Worm (Caenorhabditis elegans): ENCODE results near the gene F59F3.6.

DNA sequence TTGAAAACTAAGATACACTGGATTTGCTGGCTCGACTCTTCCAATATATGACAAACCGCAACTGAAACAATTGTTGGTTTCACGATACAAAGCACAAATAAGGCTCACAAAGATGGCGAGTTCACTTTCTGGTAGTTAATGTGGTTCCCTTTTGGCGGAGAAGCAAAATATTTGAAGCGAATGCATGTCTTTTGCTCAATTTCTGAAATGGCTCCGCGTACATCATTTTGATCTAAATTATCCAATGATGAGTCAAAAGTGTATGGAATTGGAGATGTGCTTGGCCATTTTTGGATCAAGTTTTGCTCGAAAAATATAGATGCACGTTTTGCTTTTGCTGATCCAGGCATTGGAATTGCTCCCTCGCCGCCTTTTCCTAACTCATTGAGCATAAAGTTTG is 37.4 kb downstream of the F59F3.6 start:
- TF ChIP-seq elt-1 (tag; optimal IDR thresholded peaks at IDR 0.05) (no peak), nhr-11 (tag; optimal IDR thresholded peaks at IDR 0.05) (no peak), elt-2 (tag; optimal IDR thresholded peaks at IDR 0.05) (no peak), nhr-12 (tag; optimal IDR thresholded peaks at IDR 0.05) (no peak), pqm-1 (tag; optimal IDR thresholded peaks at IDR 0.05) (no peak), ztf-11 (tag; optimal IDR thresholded peaks at IDR 0.05) (no peak), lin-39 (tag; optimal IDR thresholded peaks at IDR 0.05) (no peak), nhr-76 (tag; optimal IDR thresholded peaks at IDR 0.05) (no peak), nhr-77 (tag; optimal IDR thresholded peaks at IDR 0.05) (no peak), fos-1 (tag; optimal IDR thresholded peaks at IDR 0.05) (no peak), nhr-237 (tag; optimal IDR thresholded peaks at IDR 0.05) (no peak), unc-62 (GFP tag; optimal IDR thresholded peaks at IDR 0.05) (no peak), pha-4 (tag; optimal IDR thresholded peaks at IDR 0.05) (no peak)

Data from whole organism, L3 larva.